Fruit fly (Drosophila melanogaster): Measurements from ENCODE around the gene CG13288.

The CG13288 gene

DNA sequence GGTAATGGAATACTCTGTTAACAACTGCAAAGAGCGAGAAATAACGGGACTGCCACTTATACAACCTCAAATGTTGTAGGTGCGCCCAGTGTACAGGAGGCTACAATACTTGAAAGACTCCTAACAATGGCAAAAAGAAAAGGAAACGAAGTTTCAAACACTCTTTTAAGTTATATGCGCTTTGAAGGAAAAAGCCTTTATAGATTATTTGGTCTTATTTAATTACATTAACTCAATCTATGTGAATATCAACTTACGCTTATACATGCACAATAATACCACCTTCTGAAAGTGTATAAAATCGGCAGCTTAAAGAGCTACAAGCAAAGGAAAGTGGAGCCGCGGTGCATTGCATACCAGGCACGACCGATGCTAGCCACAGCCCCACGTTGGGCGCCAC lies 33.2 kb downstream of the CG13288 start:
- TF ChIP-seq CG5204 (GFP tag; optimal IDR thresholded peaks at IDR 0.05), result no peak
- TF ChIP-seq ovo (GFP tag; optimal IDR thresholded peaks at IDR 0.05), result no peak
- TF ChIP-seq kay (GFP tag; ENCODE audit: borderline replicate concordance), result no peak
- TF ChIP-seq CG14711 (tag; optimal IDR thresholded peaks at IDR 0.05), result no peak
- no peak for TF ChIP-seq Clk (GFP tag; optimal IDR thresholded peaks at IDR 0.05)
- TF ChIP-seq toe (GFP tag; optimal IDR thresholded peaks at IDR 0.05), result no peak

DNA sequence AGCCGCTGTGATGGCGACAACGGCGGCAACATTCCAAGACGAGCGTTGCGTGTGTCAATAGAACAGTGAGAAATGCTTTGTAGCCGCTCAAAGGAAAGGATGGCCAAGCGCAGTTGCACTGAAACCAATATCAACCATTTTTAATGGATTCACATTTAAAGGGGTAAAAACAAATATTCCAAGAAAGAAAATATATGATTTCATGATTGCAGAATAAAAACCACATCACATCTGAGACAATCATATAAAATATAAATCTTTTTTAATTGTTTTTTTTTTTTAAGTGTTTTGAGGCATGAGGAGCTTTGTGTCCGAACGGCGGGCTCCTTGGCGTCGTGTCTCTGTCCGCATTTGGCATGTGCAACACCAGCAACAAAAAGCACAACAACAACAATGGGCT lies 33.9 kb downstream of the CG13288 start:
- TF ChIP-seq pad (GFP tag; optimal IDR thresholded peaks at IDR 0.05), result no peak
- TF ChIP-seq ovo (GFP tag; optimal IDR thresholded peaks at IDR 0.05), result no peak
- TF ChIP-seq Hr96 (GFP tag; optimal IDR thresholded peaks at IDR 0.05), result no peak
- TF ChIP-seq CG1620 (GFP tag; optimal IDR thresholded peaks at IDR 0.05), result no peak
- TF ChIP-seq CG14711 (tag; optimal IDR thresholded peaks at IDR 0.05), result no peak
- TF ChIP-seq CG11617 (GFP tag; optimal IDR thresholded peaks at IDR 0.05), result no peak
- TF ChIP-seq cic (GFP tag; optimal IDR thresholded peaks at IDR 0.05), result no peak
- no peak for TF ChIP-seq CG33017 (tag; optimal IDR thresholded peaks at IDR 0.05)
- TF ChIP-seq Crg-1 (GFP tag; optimal IDR thresholded peaks at IDR 0.05), result no peak
- TF ChIP-seq CG5204 (GFP tag; optimal IDR thresholded peaks at IDR 0.05), result no peak
- TF ChIP-seq kay (GFP tag; ENCODE audit: borderline replicate concordance), result no peak
- no peak for TF ChIP-seq CG7045 (GFP tag; optimal IDR thresholded peaks at IDR 0.05)
- TF ChIP-seq toe (GFP tag; optimal IDR thresholded peaks at IDR 0.05), result no peak
- TF ChIP-seq CG7101 (tag; optimal IDR thresholded peaks at IDR 0.05), result no peak
- no peak for TF ChIP-seq CG12768 (GFP tag; optimal IDR thresholded peaks at IDR 0.05)
- TF ChIP-seq Mnt (GFP tag; optimal IDR thresholded peaks at IDR 0.05), result no peak
- no peak for TF ChIP-seq Clk (GFP tag; optimal IDR thresholded peaks at IDR 0.05)
- no peak for TF ChIP-seq tj (GFP tag; optimal IDR thresholded peaks at IDR 0.05)
- TF ChIP-seq cnc (optimal IDR thresholded peaks at IDR 0.05), result no peak
- no peak for TF ChIP-seq bab1 (GFP tag; optimal IDR thresholded peaks at IDR 0.05)

DNA sequence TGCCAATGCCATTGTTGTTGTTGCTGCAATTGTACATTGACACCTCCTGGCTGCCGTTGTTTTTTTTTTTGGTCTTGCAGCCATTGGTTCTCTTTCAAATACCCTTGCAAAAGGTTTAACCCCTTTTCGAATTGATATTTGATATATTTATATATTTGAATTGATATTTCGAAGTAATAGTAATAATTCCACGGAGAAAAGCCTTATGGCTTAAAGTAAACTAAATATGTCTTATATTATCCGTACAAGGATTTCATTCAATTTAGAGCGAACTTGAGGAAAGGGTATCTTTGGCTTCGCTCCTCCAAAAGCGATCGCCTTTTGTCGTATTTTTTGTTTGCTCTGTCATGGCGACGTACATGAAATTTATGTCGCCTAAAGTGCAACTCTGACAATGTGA lies 34.3 kb downstream of the CG13288 start:
- no peak for TF ChIP-seq ovo (GFP tag; optimal IDR thresholded peaks at IDR 0.05)
- TF ChIP-seq CG14711 (tag; optimal IDR thresholded peaks at IDR 0.05), result no peak
- no peak for TF ChIP-seq Mnt (GFP tag; optimal IDR thresholded peaks at IDR 0.05)
- TF ChIP-seq tj (GFP tag; optimal IDR thresholded peaks at IDR 0.05), result no peak
- no peak for TF ChIP-seq CG5204 (GFP tag; optimal IDR thresholded peaks at IDR 0.05)
- no peak for TF ChIP-seq toe (GFP tag; optimal IDR thresholded peaks at IDR 0.05)
- TF ChIP-seq Clk (GFP tag; optimal IDR thresholded peaks at IDR 0.05), result no peak
- TF ChIP-seq Crg-1 (GFP tag; optimal IDR thresholded peaks at IDR 0.05), result no peak
- no peak for TF ChIP-seq kay (GFP tag; ENCODE audit: borderline replicate concordance)
- TF ChIP-seq CG7101 (tag; optimal IDR thresholded peaks at IDR 0.05), result no peak
- no peak for TF ChIP-seq cnc (optimal IDR thresholded peaks at IDR 0.05)
- no peak for TF ChIP-seq CG7045 (GFP tag; optimal IDR thresholded peaks at IDR 0.05)
- TF ChIP-seq CG12768 (GFP tag; optimal IDR thresholded peaks at IDR 0.05), result no peak
- TF ChIP-seq pad (GFP tag; optimal IDR thresholded peaks at IDR 0.05), result no peak
- no peak for TF ChIP-seq CG11617 (GFP tag; optimal IDR thresholded peaks at IDR 0.05)
- no peak for TF ChIP-seq cic (GFP tag; optimal IDR thresholded peaks at IDR 0.05)
- TF ChIP-seq CG33017 (tag; optimal IDR thresholded peaks at IDR 0.05), result no peak

DNA sequence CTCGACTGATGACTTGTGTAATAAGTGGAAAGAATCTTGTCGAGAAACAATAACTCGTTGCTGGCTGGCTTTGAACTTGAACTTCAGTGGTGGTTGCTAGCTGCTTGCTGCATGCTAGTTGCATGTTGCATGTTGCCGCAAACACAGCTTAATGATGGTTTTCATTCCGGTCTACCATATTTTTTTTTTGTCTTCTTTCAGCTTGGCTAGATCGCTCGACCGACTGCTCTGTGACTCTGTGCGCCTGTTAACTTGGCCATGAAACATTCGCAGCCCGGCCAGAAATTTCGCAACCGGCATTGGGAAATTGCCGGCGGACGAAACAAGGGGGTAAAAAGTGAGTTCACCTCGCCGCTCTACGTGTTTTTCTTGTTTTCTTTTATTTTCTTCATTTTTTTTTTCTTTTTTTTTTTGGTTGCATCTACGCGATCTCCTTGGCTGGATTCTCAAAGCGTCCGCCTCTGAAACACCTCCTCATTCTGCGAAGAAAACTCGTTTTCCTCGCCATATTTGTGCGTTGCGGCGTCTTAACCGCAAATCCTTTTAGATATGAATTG lies 36.2 kb downstream of the CG13288 start:
- TF ChIP-seq CG7101 (tag; optimal IDR thresholded peaks at IDR 0.05) (no peak), CG1620 (GFP tag; optimal IDR thresholded peaks at IDR 0.05) (no peak), tj (GFP tag; optimal IDR thresholded peaks at IDR 0.05) (no peak), ovo (GFP tag; optimal IDR thresholded peaks at IDR 0.05) (no peak), CG12768 (GFP tag; optimal IDR thresholded peaks at IDR 0.05) (no peak), CG11617 (GFP tag; optimal IDR thresholded peaks at IDR 0.05) (no peak), CG33017 (tag; optimal IDR thresholded peaks at IDR 0.05) (no peak), CG5204 (GFP tag; optimal IDR thresholded peaks at IDR 0.05) (no peak), Crg-1 (GFP tag; optimal IDR thresholded peaks at IDR 0.05) (no peak), cic (GFP tag; optimal IDR thresholded peaks at IDR 0.05) (no peak), cnc (optimal IDR thresholded peaks at IDR 0.05) (no peak), Mnt (GFP tag; optimal IDR thresholded peaks at IDR 0.05) (no peak), kay (GFP tag; ENCODE audit: borderline replicate concordance) (no peak)

DNA sequence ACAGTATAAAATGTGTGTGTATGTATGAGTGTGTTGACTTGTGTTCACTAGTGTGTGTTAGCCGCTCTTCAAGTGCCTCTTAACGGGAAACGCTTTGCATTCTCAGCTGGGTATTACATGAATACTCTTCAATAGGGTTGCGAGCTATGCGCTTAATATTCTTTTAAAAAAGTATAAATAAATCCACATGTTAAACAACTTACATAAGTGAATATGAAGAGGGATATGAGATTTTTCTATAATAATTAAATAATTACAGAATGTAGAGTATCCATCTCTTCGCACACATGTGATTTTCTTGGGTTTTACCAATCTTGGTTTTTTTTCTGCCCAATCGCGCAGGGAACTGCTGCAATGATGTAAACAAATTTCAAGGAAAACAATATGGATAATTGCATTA lies 38.4 kb downstream of the CG13288 start:
- no peak for TF ChIP-seq CG11617 (GFP tag; optimal IDR thresholded peaks at IDR 0.05)
- TF ChIP-seq CG12768 (GFP tag; optimal IDR thresholded peaks at IDR 0.05), result no peak
- no peak for TF ChIP-seq kay (GFP tag; ENCODE audit: borderline replicate concordance)
- TF ChIP-seq tj (GFP tag; optimal IDR thresholded peaks at IDR 0.05), result no peak
- TF ChIP-seq CG14711 (tag; optimal IDR thresholded peaks at IDR 0.05), result no peak

DNA sequence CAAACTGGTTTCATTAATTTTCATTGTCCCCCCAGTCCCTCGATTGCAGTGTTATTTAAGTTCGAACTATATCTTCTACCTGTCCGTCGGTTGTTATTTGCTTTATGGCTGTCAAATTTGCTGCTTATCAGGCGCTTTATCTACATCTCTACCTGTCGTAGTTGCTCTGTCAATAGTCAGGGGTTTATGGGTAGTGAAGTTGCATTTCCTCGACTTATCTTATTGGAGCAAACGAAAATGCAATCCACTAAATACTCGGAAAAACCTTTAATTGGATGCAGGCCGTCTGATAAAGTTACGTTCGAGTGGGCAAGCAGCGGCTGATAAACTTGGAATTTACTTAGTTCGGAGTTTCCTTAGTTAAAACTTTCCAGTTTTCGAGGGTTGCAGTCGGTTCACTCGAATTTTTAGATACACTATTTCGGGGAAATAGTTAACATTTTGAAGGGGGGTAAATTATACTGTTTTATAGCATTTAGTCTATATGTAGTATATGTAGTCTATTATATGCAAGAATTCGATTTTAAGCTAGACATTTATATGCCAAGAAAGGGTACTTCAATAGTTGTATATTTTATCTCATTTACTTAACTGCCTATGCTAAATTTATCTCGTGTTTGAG lies 40.0 kb downstream of the CG13288 start:
- TF ChIP-seq ovo (GFP tag; optimal IDR thresholded peaks at IDR 0.05), result no peak
- no peak for TF ChIP-seq toe (GFP tag; optimal IDR thresholded peaks at IDR 0.05)
- TF ChIP-seq CG1620 (GFP tag; optimal IDR thresholded peaks at IDR 0.05), result no peak
- TF ChIP-seq CG12768 (GFP tag; optimal IDR thresholded peaks at IDR 0.05), result no peak
- no peak for TF ChIP-seq Hr96 (GFP tag; optimal IDR thresholded peaks at IDR 0.05)
- TF ChIP-seq kay (GFP tag; ENCODE audit: borderline replicate concordance), result no peak
- no peak for TF ChIP-seq CG14711 (tag; optimal IDR thresholded peaks at IDR 0.05)
- TF ChIP-seq cic (GFP tag; optimal IDR thresholded peaks at IDR 0.05), result no peak
- TF ChIP-seq CG7045 (GFP tag; optimal IDR thresholded peaks at IDR 0.05), result no peak
- no peak for TF ChIP-seq CG33017 (tag; optimal IDR thresholded peaks at IDR 0.05)
- no peak for TF ChIP-seq Clk (GFP tag; optimal IDR thresholded peaks at IDR 0.05)
- no peak for TF ChIP-seq CG7101 (tag; optimal IDR thresholded peaks at IDR 0.05)
- TF ChIP-seq pad (GFP tag; optimal IDR thresholded peaks at IDR 0.05), result no peak
- TF ChIP-seq Mnt (GFP tag; optimal IDR thresholded peaks at IDR 0.05), result no peak
- no peak for TF ChIP-seq cnc (optimal IDR thresholded peaks at IDR 0.05)
- TF ChIP-seq bab1 (GFP tag; optimal IDR thresholded peaks at IDR 0.05), result no peak
- TF ChIP-seq CG11617 (GFP tag; optimal IDR thresholded peaks at IDR 0.05), result no peak
- TF ChIP-seq Crg-1 (GFP tag; optimal IDR thresholded peaks at IDR 0.05), result no peak
- no peak for TF ChIP-seq tj (GFP tag; optimal IDR thresholded peaks at IDR 0.05)

All from whole organism, adult.